Fruit fly (Drosophila melanogaster) whole organism, embryonic: ENCODE data around the gene obst-F.

Source experiments
- Atf6 ChIP-seq: fragments of 200-800 bp; sonication (Bioruptor generic); IDR thresholded peaks from 2 replicates; pipeline ENCODE4 v1.3.6; 2022; ENCODE audit warnings: missing biosample characterization, missing genetic modification characterization
- CG10267 ChIP-seq: fragments of 200-800 bp; sonication (Bioruptor generic); optimal IDR thresholded peaks from 2 replicates; lab custom pipeline; 2018; ENCODE audit warnings: missing biosample characterization, mild to moderate bottlenecking, missing genetic modification characterization, moderate library complexity
- CG10431 ChIP-seq: fragments of 200-800 bp; sonication (Bioruptor generic); optimal IDR thresholded peaks from 3 replicates; lab custom pipeline; 2018; ENCODE audit warnings: missing biosample characterization, mild to moderate bottlenecking, missing genetic modification characterization
- CG11093 ChIP-seq: fragments of 200-800 bp; sonication (Bioruptor generic); IDR thresholded peaks from 3 replicates; pipeline ENCODE4 v1.3.6; 2022; ENCODE audit warnings: missing biosample characterization, missing genetic modification characterization
- CG11696 ChIP-seq: fragments of 200-800 bp; sonication (Bioruptor generic); IDR thresholded peaks from 2 replicates; pipeline ENCODE4 v1.3.6; 2022; ENCODE audit warnings: missing biosample characterization, missing genetic modification characterization
- CG12769 ChIP-seq: fragments of 200-800 bp; sonication (Bioruptor generic); optimal IDR thresholded peaks from 2 replicates; lab custom pipeline; 2019; ENCODE audit warnings: missing biosample characterization, mild to moderate bottlenecking, missing genetic modification characterization, moderate library complexity
- CG13624 ChIP-seq: fragments of 200-800 bp; sonication (Bioruptor generic); optimal IDR thresholded peaks from 2 replicates; lab custom pipeline; 2016; ENCODE audit warnings: missing biosample characterization, missing genetic modification characterization
- CG1602 ChIP-seq: fragments of 200-800 bp; sonication (Bioruptor generic); optimal IDR thresholded peaks from 3 replicates; lab custom pipeline; 2016; ENCODE audit warnings: missing biosample characterization, missing genetic modification characterization
- CG1603 ChIP-seq: fragments of 200-800 bp; sonication (Bioruptor generic); optimal IDR thresholded peaks from 2 replicates; lab custom pipeline; 2019; ENCODE audit warnings: missing biosample characterization, mild to moderate bottlenecking, missing genetic modification characterization, moderate library complexity
- CG2875 ChIP-seq: fragments of 200-800 bp; sonication (Bioruptor generic); optimal IDR thresholded peaks from 2 replicates; lab custom pipeline; 2017; ENCODE audit warnings: missing biosample characterization, mild to moderate bottlenecking, missing genetic modification characterization, missing genetic modification reagents
- CG31224 ChIP-seq: fragments of 200-800 bp; sonication (Bioruptor generic); IDR thresholded peaks from 2 replicates; pipeline ENCODE4 v1.3.6; 2022; ENCODE audit warnings: missing biosample characterization, missing genetic modification characterization
- CG32767 ChIP-seq: fragments of 200-800 bp; sonication (Bioruptor generic); IDR thresholded peaks from 2 replicates; pipeline ENCODE4 v1.3.6; 2022; ENCODE audit warnings: missing biosample characterization, missing genetic modification characterization
- CG3407 ChIP-seq: fragments of 200-800 bp; sonication (Bioruptor generic); optimal IDR thresholded peaks from 2 replicates; lab custom pipeline; 2018; ENCODE audit warnings: missing biosample characterization, mild to moderate bottlenecking, missing genetic modification characterization
- CG4404 ChIP-seq: fragments of 200-800 bp; sonication (Bioruptor generic); IDR thresholded peaks from 2 replicates; pipeline ENCODE4 v1.3.6; 2022; ENCODE audit warnings: missing biosample characterization, missing genetic modification characterization
- CG6272 ChIP-seq: fragments of 200-800 bp; sonication (Bioruptor generic); IDR thresholded peaks from 2 replicates; pipeline ENCODE4 v1.3.6; 2022; ENCODE audit warnings: missing biosample characterization, missing genetic modification characterization
- CG6813 ChIP-seq: fragments of 200-800 bp; sonication (Bioruptor generic); optimal IDR thresholded peaks from 2 replicates; lab custom pipeline; 2017; ENCODE audit warnings: missing biosample characterization, missing genetic modification characterization, mild to moderate bottlenecking, moderate library complexity, missing genetic modification reagents
- CG8089 ChIP-seq: fragments of 200-800 bp; sonication (Bioruptor generic); optimal IDR thresholded peaks from 3 replicates; lab custom pipeline; 2016; ENCODE audit warnings: missing biosample characterization, missing genetic modification characterization
- Drgx ChIP-seq: fragments of 200-800 bp; sonication (Bioruptor generic); IDR thresholded peaks from 2 replicates; pipeline ENCODE4 v1.3.6; 2022; ENCODE audit warnings: missing biosample characterization, missing genetic modification characterization
- GATAe ChIP-seq: fragments of 200-800 bp; sonication (Bioruptor generic); conservative IDR thresholded peaks from 2 replicates; pipeline ENCODE4 v1.3.6; 2022; ENCODE audit warnings: missing biosample characterization, missing genetic modification characterization
- HLH3B ChIP-seq: fragments of 200-800 bp; sonication (Bioruptor generic); IDR thresholded peaks from 2 replicates; pipeline ENCODE4 v1.3.6; 2022; ENCODE audit warnings: missing biosample characterization, missing genetic modification characterization
- NK7.1 ChIP-seq: fragments of 200-800 bp; sonication (Bioruptor generic); optimal IDR thresholded peaks from 3 replicates; lab custom pipeline; 2016; ENCODE audit warnings: missing biosample characterization, missing genetic modification characterization
- Rfx ChIP-seq: fragments of 200-800 bp; sonication (Bioruptor generic); IDR thresholded peaks from 2 replicates; pipeline ENCODE4 v1.3.6; 2022; ENCODE audit warnings: missing biosample characterization, missing genetic modification characterization
- Rx ChIP-seq: fragments of 200-800 bp; sonication (Bioruptor generic); IDR thresholded peaks from 2 replicates; pipeline ENCODE4 v1.3.6; 2022; ENCODE audit warnings: missing biosample characterization, missing genetic modification characterization
- ac ChIP-seq: fragments of 200-800 bp; sonication (Bioruptor generic); optimal IDR thresholded peaks from 3 replicates; lab custom pipeline; 2017; ENCODE audit warnings: missing biosample characterization, mild to moderate bottlenecking, missing genetic modification characterization
- ase ChIP-seq: fragments of 200-800 bp; sonication (Bioruptor generic); IDR thresholded peaks from 3 replicates; pipeline ENCODE4 v1.3.6; 2022; ENCODE audit warnings: missing biosample characterization, missing genetic modification characterization
- btn ChIP-seq: fragments of 200-800 bp; sonication (Bioruptor generic); optimal IDR thresholded peaks from 2 replicates; lab custom pipeline; 2016; ENCODE audit warnings: missing biosample characterization, missing genetic modification characterization
- corto ChIP-seq: fragments of 200-800 bp; sonication (Bioruptor generic); optimal IDR thresholded peaks from 2 replicates; lab custom pipeline; 2016; ENCODE audit warnings: missing biosample characterization, mild to moderate bottlenecking, missing genetic modification characterization, moderate library complexity
- dati ChIP-seq: fragments of 200-800 bp; sonication (Bioruptor generic); IDR thresholded peaks from 2 replicates; pipeline ENCODE4 v1.3.6; 2022; ENCODE audit warnings: missing biosample characterization, missing genetic modification characterization
- dimm ChIP-seq: fragments of 200-800 bp; sonication (Bioruptor generic); IDR thresholded peaks from 2 replicates; pipeline ENCODE4 v1.3.6; 2022; ENCODE audit warnings: missing biosample characterization, missing genetic modification characterization
- gfzf ChIP-seq: fragments of 200-800 bp; sonication (Bioruptor generic); optimal IDR thresholded peaks from 2 replicates; lab custom pipeline; 2016; ENCODE audit warnings: missing biosample characterization, mild to moderate bottlenecking, missing genetic modification characterization, moderate library complexity
- grn ChIP-seq: fragments of 200-800 bp; sonication (Bioruptor generic); optimal IDR thresholded peaks from 3 replicates; lab custom pipeline; 2017; ENCODE audit warnings: missing biosample characterization, missing genetic modification characterization
- gsb-n ChIP-seq: fragments of 200-800 bp; sonication (Bioruptor generic); optimal IDR thresholded peaks from 3 replicates; lab custom pipeline; 2018; ENCODE audit warnings: missing biosample characterization, mild to moderate bottlenecking, missing genetic modification characterization
- h ChIP-seq: fragments of >200 bp; optimal IDR thresholded peaks from 2 replicates; lab custom pipeline; 2017
- lilli ChIP-seq: fragments of 200-800 bp; sonication (Bioruptor generic); optimal IDR thresholded peaks from 3 replicates; lab custom pipeline; 2016; ENCODE audit warnings: missing biosample characterization, missing genetic modification characterization
- lov ChIP-seq, 2 experiments: fragments of 200-800 bp in 1 of 2; fragments of >200 bp in 1 of 2; sonication (Bioruptor generic) in 1 of 2; IDR thresholded peaks in 1 of 2; optimal IDR thresholded peaks in 1 of 2; 2 replicates in 1 of 2; 3 replicates in 1 of 2; pipeline versions ENCODE4 v1.3.6 to Lab custom; 2017 to 2022; ENCODE audit warnings: missing biosample characterization in 1 of 2, missing genetic modification characterization in 1 of 2
- pros ChIP-seq: fragments of 200-800 bp; sonication (Bioruptor generic); optimal IDR thresholded peaks from 3 replicates; lab custom pipeline; 2019; ENCODE audit warnings: missing biosample characterization, mild to moderate bottlenecking, missing genetic modification characterization, moderate library complexity
- psq ChIP-seq: fragments of 200-800 bp; sonication (Bioruptor generic); optimal IDR thresholded peaks from 2 replicates; lab custom pipeline; 2017; ENCODE audit warnings: missing biosample characterization, missing genetic modification characterization
- pzg ChIP-seq: fragments of 200-800 bp; sonication (Bioruptor generic); optimal IDR thresholded peaks from 3 replicates; lab custom pipeline; 2018; ENCODE audit warnings: missing biosample characterization, mild to moderate bottlenecking, missing genetic modification characterization, moderate library complexity
- scrt ChIP-seq: fragments of 200-800 bp; sonication (Bioruptor generic); optimal IDR thresholded peaks from 2 replicates; lab custom pipeline; 2018; ENCODE audit warnings: missing biosample characterization, mild to moderate bottlenecking, missing genetic modification characterization, moderate library complexity
- seq ChIP-seq: fragments of 200-800 bp; sonication (Bioruptor generic); IDR thresholded peaks from 2 replicates; pipeline ENCODE4 v1.3.6; 2022; ENCODE audit warnings: missing biosample characterization, missing genetic modification characterization
- slou ChIP-seq: fragments of 200-800 bp; sonication (Bioruptor generic); optimal IDR thresholded peaks from 3 replicates; lab custom pipeline; 2016; ENCODE audit warnings: missing biosample characterization, missing genetic modification characterization
- slp2 ChIP-seq: fragments of 200-800 bp; sonication (Bioruptor generic); optimal IDR thresholded peaks from 2 replicates; lab custom pipeline; 2016; ENCODE audit warnings: missing biosample characterization, missing genetic modification characterization
- sna ChIP-seq: fragments of 200-800 bp; sonication (Bioruptor generic); IDR thresholded peaks from 2 replicates; pipeline ENCODE4 v1.3.6; 2022; ENCODE audit warnings: missing biosample characterization, missing genetic modification characterization; ENCODE audit not compliant: partially characterized antibody
- sqz ChIP-seq: fragments of 200-800 bp; sonication (Bioruptor generic); optimal IDR thresholded peaks from 3 replicates; lab custom pipeline; 2018; ENCODE audit warnings: missing biosample characterization, mild to moderate bottlenecking, missing genetic modification characterization
- tna ChIP-seq: fragments of 200-800 bp; sonication (Bioruptor generic); IDR thresholded peaks from 2 replicates; pipeline ENCODE4 v1.3.6; 2022; ENCODE audit warnings: missing biosample characterization, missing genetic modification characterization; ENCODE audit not compliant: partially characterized antibody
- unpg ChIP-seq: fragments of 200-800 bp; sonication (Bioruptor generic); optimal IDR thresholded peaks from 3 replicates; lab custom pipeline; 2018; ENCODE audit warnings: missing biosample characterization, mild to moderate bottlenecking, missing genetic modification characterization, moderate library complexity
- yki ChIP-seq: fragments of >200 bp; optimal IDR thresholded peaks from 3 replicates; lab custom pipeline; 2018
- zfh1 ChIP-seq: fragments of 200-800 bp; sonication (Bioruptor generic); IDR thresholded peaks from 3 replicates; pipeline ENCODE4 v1.3.6; 2022; ENCODE audit warnings: missing biosample characterization, missing genetic modification characterization

Gene obst-F

dm6 chr3L:20241987-20242982 is 40.8 kb upstream of the obst-F start (continued):
- peak; percentile 33 for TF ChIP-seq unpg
- no peak; the same call in 1 of the 2 replicates for TF ChIP-seq Drgx (GFP tag; lab: Robert Waterston, UW)
- TF ChIP-seq pros (GFP tag; lab: Kevin White, UChicago) = no peak
- TF ChIP-seq CG4404 = peak; percentile 43
- no peak for TF ChIP-seq CG11093 (GFP tag; lab: Robert Waterston, UW)
- TF ChIP-seq Rx = 0 out of 2 replicates have a peak, but pooled peaks have one; percentile 23
- TF ChIP-seq psq (GFP tag; lab: Kevin White, UChicago) = peak; percentile 13
- TF ChIP-seq HLH3B (GFP tag; lab: Robert Waterston, UW) = peak; percentile 15; the same call in 1 of the 2 replicates
- TF ChIP-seq CG6272 (GFP tag; lab: Robert Waterston, UW) = peak; percentile 42
- no peak for TF ChIP-seq CG13624
- TF ChIP-seq gsb-n (tag; lab: Kevin White, UChicago) = no peak
- no peak for TF ChIP-seq btn
- peak; percentile 52 for TF ChIP-seq pzg (GFP tag; lab: Kevin White, UChicago)
- no peak for TF ChIP-seq h (lab: Kevin White, UChicago)
- TF ChIP-seq ase (GFP tag; lab: Robert Waterston, UW) = peak; percentile 62; the same call in 2 of the 3 replicates
- TF ChIP-seq lov (optimal IDR thresholded peaks at IDR 0.05; lab: Kevin White, UChicago) = no peak
- TF ChIP-seq lov (GFP tag; IDR thresholded peaks at IDR 0.05; lab: Robert Waterston, UW) = 0 out of 3 replicates have a peak, but pooled peaks have one; percentile 42
- TF ChIP-seq grn = no peak
- TF ChIP-seq CG3407 = no peak
- peak; percentile 6 for TF ChIP-seq CG1603 (tag; lab: Kevin White, UChicago)
- peak; percentile 13; the same call in 1 of the 2 replicates for TF ChIP-seq sna (GFP tag; lab: Robert Waterston, UW)
- TF ChIP-seq slou (GFP tag; lab: Kevin White, UChicago) = peak; percentile 2
- TF ChIP-seq Atf6 = peak; percentile 49; the same call in 1 of the 2 replicates
- peak; percentile 74; the same call in 2 of the 3 replicates for TF ChIP-seq zfh1
- TF ChIP-seq CG12769 (tag; lab: Kevin White, UChicago) = no peak
- TF ChIP-seq corto = peak; percentile 48
- TF ChIP-seq dimm (GFP tag; lab: Robert Waterston, UW) = no peak
- no peak for TF ChIP-seq seq (GFP tag; lab: Robert Waterston, UW)
- peak; percentile 39 for TF ChIP-seq CG1602 (GFP tag; lab: Kevin White, UChicago)
- TF ChIP-seq CG10267 (tag; lab: Kevin White, UChicago) = peak; percentile 81
- peak; percentile 0 for TF ChIP-seq CG6813
- TF ChIP-seq CG32767 (GFP tag; lab: Robert Waterston, UW) = no peak
- TF ChIP-seq scrt (GFP tag; lab: Kevin White, UChicago) = peak; percentile 3
- TF ChIP-seq CG8089 (GFP tag; lab: Kevin White, UChicago) = no peak
- TF ChIP-seq tna = no peak
- no peak for TF ChIP-seq ac (GFP tag; lab: Kevin White, UChicago)
- no peak for TF ChIP-seq CG10431
- TF ChIP-seq yki (lab: Kevin White, UChicago) = no peak
- TF ChIP-seq dati (GFP tag; lab: Robert Waterston, UW) = no peak
- TF ChIP-seq GATAe (GFP tag; lab: Robert Waterston, UW) = peak; percentile 30
- no peak for TF ChIP-seq NK7.1
- TF ChIP-seq CG31224 (GFP tag; lab: Robert Waterston, UW) = peak; percentile 34
- 0 out of 2 replicates have a peak, but pooled peaks have one; percentile 40 for TF ChIP-seq CG11696 (GFP tag; lab: Robert Waterston, UW)
- TF ChIP-seq slp2 (GFP tag; lab: Kevin White, UChicago) = no peak
- peak; percentile 28 for TF ChIP-seq sqz (GFP tag; lab: Kevin White, UChicago)
- TF ChIP-seq gfzf (GFP tag; lab: Kevin White, UChicago) = no peak
- TF ChIP-seq Rfx = peak; percentile 63
- peak; percentile 52 for TF ChIP-seq lilli (GFP tag; lab: Kevin White, UChicago)
- peak; percentile 0 for TF ChIP-seq CG2875
